Fruit fly (Drosophila melanogaster) whole organism, pupa: Measurements from ENCODE around the gene CG3902.

Experiments used
- CG15710 ChIP-seq: fragments of 200-800 bp; sonication (Bioruptor generic); optimal IDR thresholded peaks from 2 replicates; lab custom pipeline; 2018; ENCODE audit warnings: missing biosample characterization, mild to moderate bottlenecking, missing genetic modification characterization, moderate library complexity
- CG34367 ChIP-seq: fragments of 200-800 bp; sonication (Bioruptor generic); optimal IDR thresholded peaks from 2 replicates; lab custom pipeline; 2018; ENCODE audit warnings: missing biosample characterization, mild to moderate bottlenecking, missing genetic modification characterization
- CG4496 ChIP-seq: fragments of 200-800 bp; sonication (Bioruptor generic); IDR thresholded peaks from 3 replicates; pipeline ENCODE4 v1.3.6; 2022; ENCODE audit warnings: missing biosample characterization, missing genetic modification characterization
- Ets98B ChIP-seq: fragments of 200-800 bp; sonication (Bioruptor generic); IDR thresholded peaks from 2 replicates; pipeline ENCODE4 v1.3.6; 2022; ENCODE audit warnings: missing biosample characterization, missing genetic modification characterization

dm6 chr3L:18852223-18852622, 45.9 kb downstream of the CG3902 start:
- TF ChIP-seq CG34367 (tag; lab: Kevin White, UChicago): no peak
- no peak for TF ChIP-seq CG4496
- TF ChIP-seq CG15710 (tag; lab: Kevin White, UChicago): no peak
- TF ChIP-seq Ets98B (GFP tag; lab: Robert Waterston, UW): no peak
